Fruit fly (Drosophila melanogaster) ovary, adult (tissue): ENCODE measurements around the gene CG14321.

Experiments used
- CG17801 ChIP-seq: fragments of 200-800 bp; optimal IDR thresholded peaks from 2 replicates; lab custom pipeline; 2019; ENCODE audit warnings: missing biosample characterization, mild to moderate bottlenecking, missing genetic modification characterization, moderate library complexity; ENCODE audit not compliant: partially characterized antibody

Gene CG14321

DNA sequence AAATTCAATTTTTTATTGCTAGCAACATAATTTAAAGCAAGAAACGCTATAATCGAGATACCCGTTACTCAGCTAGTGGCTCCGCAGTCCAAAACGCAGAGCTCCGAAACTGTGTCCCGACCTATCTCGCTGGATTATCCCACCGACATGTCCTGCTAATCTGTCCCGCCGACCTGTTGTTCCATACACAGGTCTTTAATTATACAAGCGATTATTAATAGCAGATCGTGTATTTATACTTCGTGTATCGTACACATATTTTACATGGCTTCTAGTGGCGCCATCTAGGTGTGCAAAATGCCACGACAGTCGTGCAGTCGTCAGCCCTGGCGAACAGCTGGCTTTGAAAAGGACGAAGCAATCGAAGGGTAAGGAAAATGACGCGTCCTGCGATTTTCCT, at the start of gene CG14321:
Gene CG14321, plus strand, starts transcription at position 338 of the 400 bp plus-strand sequence.
- TF ChIP-seq CG17801 (GFP tag; lab: Kevin White, UChicago), result no peak

DNA sequence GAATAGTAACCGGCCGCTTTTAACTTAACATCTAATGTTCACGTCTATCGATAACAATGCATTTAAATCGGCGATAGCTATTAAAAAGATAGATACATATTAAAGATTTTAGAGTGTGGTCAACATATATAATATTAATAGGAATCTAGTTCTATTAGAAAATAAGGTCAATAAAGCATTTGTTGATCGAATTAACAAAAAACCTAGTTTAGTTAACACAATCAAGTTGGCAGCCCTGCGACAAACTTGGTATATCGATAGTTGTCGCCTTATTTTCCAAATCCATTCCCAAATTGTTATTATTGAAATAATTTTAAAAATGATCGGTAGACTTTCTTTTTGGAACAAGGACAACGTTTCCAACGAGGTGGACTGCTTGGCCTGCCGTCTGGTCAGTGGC, 48.5 kb upstream of the CG14321 start, which contains the start of the genes CG31251 and CG31360:
Gene CG31251, minus strand, starts transcription at position 62 of the 400 bp plus-strand sequence.
Gene CG31360, plus strand, starts transcription at position 244 of the 400 bp plus-strand sequence.
- TF ChIP-seq CG17801 (GFP tag; lab: Kevin White, UChicago), result peak; percentile 1

DNA sequence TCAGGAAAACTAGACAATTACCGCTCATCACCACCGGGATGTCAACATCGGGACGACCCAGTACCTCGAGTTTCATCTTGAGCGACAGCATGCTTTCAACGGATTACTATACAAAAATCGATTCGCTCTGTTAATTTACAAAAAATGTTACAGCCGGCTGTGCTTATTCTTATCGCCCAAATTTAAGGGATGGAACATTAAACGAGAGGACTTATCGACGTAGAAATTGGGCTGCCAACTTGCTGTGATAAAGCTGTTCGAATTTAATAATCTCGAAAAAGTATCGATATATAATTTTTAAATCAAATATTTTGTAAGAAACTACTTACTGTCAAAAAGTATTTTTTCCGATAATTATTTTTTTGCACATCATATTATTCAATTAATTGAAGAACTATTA, 46.5 kb upstream of the CG14321 start, which contains the start of gene CG31249:
Gene CG31249, minus strand, starts transcription at position 197 of the 400 bp plus-strand sequence.
- TF ChIP-seq CG17801 (GFP tag; lab: Kevin White, UChicago), result no peak

DNA sequence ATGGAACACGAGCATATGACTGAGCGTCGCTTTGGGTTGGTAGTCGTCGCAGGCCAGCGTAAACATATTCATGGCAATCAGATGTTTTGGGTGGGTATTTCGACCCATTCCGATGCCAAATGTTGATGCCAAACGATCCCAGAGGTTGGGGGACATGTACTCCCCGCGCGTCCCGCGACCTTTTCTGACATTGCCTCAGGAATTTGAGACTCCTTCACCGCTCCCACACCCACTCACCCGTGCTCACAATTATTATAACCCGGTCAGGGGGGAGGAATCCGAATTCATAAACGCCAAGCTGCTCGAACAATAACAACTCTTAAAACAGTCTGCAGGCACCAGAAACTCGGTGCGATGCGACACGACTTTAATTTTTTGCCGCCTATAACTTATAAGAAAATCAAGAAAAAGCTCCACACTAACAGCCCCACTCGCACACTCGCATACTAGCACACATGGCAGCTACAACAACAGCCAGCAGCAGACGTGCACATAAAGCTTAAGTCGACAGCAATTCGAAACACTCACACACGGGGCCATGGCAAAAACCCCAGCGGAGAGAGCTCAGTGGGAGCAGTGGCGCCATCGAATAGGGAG, 33.4 kb upstream of the CG14321 start:
- TF ChIP-seq CG17801 (GFP tag; lab: Kevin White, UChicago), result no peak

DNA sequence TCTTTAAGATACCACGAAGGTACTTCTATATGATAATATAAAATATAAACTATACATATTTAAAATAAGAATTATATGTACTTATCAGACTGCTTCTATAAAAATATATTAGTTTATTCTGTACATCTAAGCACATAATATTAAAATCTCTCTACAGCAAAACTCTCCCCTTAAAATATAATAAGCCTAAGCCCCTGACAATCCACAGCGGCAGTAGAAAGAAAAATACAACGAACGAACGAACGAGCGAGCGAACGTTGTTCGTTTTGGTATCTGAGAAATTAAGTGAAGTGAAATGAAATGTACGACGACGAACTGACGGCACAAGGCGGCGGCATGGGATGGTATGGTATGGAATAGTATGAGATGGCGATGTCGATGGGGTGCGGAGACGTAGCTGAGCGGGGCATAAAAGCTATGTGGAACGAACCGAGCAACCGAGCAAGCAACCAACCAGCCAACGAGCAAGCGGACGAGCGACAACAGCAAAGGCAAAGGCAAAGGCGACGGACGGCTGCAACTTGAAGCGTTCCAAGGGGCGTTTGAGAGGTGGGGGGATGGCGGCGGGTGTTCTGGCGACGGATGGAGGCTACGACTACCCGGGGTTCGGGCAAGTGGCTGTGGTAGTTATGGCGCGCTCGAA, 32.8 kb upstream of the CG14321 start:
- peak; percentile 99 for TF ChIP-seq CG17801 (GFP tag; lab: Kevin White, UChicago)

DNA sequence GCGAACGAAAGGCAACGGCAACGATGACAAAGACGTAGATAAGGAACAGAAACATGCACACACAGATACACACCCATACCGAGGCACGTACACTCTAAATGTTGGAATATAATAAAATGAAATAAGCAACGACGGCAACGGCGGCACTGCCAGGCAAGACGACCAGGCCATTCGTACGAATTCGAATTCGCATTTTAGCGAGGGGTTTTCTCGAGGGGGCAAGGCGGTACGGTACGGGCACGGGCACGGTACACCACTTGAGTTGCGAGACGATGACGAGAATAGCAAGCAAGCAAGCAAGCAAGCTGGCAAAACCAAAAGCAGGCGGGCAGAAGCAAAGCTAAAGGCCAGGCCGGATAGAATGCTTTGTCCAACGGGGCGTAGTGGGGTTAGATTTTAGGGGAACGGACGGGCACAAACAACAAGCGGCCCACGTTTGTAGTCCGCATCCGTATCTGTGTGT, 32.2 kb upstream of the CG14321 start:
- TF ChIP-seq CG17801 (GFP tag; lab: Kevin White, UChicago), result no peak

DNA sequence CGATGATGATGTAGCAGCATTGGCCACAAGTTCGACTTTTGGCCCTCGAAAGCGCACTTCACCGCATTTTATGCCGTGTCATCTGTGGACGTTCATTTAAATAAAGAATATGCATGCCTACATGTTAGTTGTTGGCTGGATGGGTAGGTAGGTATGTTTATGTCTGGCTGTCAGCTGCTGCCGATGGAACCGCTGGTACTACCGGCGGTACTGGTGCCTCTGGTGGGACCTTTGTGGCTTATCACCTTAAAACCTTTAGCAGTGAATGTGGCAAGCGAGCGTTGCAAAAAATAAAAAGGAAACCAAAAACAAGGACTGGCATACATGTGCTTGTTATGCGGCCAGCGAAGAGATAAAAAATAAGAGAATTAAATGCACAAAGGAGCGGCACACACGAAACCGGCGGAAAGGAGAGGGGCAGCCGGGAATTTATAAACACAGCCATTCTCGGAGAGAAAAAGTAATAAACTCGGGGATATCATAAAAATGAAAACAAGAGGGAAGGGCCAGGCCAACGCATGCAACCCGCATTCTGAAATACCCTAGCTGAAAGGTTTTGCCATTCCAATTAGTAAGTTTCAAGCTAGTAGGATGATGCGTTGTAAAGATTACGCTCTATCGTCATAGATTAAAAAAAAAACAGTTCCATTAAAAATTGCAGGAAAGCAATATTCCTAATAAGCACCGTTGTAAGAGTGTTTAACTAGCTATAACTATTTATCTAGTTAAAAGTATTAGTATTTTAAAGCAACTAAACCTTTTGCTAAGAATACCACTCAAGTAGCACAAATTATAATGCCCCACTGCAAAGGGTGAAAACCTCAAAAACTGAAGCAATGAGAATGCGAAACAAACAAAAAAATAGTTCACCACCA, 31.2 kb upstream of the CG14321 start:
- no peak for TF ChIP-seq CG17801 (GFP tag; lab: Kevin White, UChicago)

DNA sequence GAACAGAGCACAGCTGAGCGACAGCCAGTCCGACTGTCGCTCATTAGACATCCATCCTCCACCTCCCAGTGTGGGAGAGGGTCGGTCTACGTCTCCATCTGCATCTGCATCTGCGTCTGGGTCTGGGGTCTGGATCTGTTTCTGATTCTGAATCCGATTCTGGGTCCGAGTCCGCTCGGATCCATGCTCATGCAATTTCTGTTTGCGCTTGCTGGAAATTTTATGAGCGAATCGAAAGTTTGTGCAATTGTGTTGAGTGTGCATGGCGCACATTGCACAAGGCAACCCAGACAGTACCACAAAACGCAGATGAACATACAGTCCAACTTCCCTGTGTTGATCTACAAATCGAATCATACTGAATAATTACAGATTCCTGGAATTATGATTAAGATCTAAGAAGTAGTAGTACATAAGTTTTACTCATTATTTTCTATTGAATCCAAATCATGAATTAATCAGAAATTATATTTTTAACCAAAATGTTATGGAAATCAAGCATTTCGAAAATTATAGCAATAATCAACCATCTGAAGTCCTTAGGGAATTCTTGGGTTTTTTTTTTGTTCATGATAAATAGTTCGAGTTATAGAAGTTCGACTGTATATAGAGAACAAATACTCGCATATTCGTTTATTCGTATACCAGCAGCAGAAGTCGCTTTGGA, 30.2 kb upstream of the CG14321 start:
- peak; percentile 87 for TF ChIP-seq CG17801 (GFP tag; lab: Kevin White, UChicago)

DNA sequence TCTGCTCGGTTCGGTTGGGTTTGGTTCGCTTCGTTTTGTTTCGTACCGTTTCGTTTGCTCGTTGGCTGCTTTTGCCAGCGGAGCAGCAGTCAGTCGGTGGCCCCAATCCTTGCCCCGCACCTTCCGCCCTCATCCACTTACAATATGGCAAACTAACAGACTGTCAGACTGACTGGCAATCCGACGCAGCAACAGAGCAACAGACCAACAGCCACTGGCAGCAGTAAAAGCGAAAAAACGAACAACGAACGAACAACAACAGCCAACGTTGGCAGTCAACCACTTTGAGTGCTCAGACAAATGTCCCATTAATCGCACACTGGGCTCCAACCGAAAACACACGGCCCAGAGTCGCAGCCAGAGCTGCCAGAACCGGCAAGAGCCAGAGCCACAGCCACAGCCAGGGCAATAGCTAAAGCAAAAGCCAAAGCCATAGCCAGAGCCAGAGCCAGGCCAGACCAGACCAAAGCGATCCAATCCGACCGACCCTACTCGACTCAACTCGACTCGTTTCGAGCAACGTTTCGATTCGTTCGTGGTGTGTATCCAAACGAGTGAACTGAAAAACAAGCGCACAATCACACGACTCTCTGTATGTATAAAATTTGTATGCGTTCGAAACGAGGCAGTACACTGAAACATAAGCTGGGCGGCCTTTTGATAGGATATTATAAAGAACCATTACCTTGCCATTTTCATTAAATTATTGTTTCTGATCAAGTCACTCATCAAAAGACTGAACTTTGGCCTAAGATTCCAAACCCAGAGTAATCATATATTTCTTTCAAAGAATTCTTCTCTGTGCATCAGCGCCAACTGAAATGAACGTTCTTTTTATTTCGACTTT, 29.5 kb upstream of the CG14321 start:
- TF ChIP-seq CG17801 (GFP tag; lab: Kevin White, UChicago), result peak; percentile 98

DNA sequence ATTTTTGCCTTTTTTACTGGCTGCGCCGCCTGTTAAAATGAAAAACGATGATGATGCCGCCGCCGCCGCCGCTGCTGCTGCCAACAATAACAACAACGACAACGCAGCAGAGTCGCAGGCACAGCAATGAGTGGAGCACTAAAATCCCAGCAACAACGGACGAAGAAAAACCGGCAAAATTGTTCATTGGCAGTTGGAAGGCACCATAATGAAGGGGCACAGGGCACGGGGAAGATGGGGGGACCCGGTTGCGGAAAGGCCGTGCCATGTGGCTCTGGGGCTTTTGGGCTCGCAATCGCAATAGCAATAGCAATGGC, 28.9 kb upstream of the CG14321 start:
- no peak for TF ChIP-seq CG17801 (GFP tag; lab: Kevin White, UChicago)

DNA sequence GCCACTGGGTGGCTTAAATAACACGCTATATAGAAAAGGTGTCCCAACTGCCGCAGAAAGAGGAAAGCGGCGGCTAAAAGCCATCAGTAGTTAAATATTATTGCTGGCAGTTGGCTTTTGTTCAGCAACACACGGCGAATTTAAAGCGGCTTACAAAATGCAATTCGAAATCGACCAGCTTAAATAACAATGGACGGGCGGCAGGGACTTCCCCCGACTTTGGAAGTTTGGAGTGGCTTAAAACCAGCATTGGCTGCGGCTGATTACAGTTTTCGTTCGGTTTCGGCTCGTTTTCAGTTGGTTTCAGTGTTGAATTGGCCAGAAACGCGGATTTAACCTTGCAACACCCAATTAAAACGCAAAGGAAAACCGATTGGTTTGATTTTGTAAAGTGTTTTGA, 28.3 kb upstream of the CG14321 start:
- TF ChIP-seq CG17801 (GFP tag; lab: Kevin White, UChicago), result no peak

DNA sequence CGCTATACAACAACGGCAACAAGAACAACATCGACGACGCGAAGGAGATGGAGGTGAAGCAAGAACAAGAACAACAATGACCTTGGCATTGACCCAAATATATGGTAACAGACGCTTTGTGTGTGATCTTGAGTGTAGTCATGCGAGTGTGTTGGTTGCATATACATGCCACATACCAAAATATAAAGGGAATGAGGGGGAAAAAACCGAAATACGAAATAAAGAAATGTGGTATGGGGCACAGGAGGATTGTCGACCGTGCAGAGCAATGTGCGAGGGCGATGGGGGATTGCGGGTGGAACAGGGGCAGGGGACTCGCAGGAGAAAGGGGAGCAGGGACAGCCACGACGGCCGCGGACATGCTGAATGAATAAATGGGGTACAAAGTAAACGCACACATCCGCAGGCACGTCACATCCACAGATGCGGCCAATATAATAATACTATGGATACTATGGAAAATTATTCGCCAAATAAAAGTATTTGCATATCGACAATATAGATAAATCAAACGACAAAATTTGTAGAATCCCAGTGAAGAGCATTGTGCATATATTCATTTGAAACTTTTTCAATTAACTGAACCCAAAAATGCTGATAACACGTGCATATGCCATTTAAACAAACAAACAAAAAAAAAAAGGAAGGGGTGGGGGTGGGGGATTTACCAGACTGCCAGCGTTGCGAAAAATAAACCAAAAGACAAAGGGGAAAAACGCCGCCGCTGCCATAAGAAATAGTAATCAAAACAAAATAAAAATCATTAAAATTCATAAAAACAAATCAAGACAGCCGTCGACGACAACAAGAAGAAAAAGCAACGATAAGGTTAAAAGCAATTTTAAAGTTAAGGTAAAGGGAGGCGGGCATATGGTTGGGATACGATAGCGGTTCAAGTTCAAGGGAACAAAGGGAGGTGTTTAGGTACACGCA, 27.2 kb upstream of the CG14321 start:
- TF ChIP-seq CG17801 (GFP tag; lab: Kevin White, UChicago), result peak; percentile 70

DNA sequence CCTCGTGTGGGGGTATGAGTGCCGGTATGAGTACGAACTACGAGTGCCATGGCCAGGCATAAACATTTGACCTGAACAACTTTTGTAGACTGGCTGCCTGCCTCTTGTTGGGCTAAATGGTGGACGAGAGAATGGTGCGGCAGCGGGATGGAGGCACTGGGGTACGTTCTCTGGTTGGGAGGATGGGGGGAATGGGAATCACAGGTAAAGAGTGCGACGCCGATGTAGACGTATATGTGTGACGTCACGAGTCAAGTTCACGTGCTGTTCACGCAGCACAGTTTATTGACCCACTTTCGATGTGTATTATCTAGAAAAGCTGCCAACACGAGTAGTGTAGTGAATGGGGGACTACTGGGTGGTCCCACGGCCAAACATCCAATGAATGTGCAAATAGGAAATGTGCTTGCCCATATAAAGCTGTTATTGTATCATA, 26.4 kb upstream of the CG14321 start:
- TF ChIP-seq CG17801 (GFP tag; lab: Kevin White, UChicago), result no peak
